Worm (Caenorhabditis elegans) whole organism, midembryonic: ENCODE results near the gene irg-8.

ENCODE experiments used
- T22C8.4 ChIP-seq: fragments of 200-800 bp; sonication (Bioruptor generic); IDR thresholded peaks from 2 replicates; pipeline ENCODE4 v1.3.6; 2022; ENCODE audit warnings: missing genetic modification characterization, missing compliant biosample characterization
- cog-1 ChIP-seq: sonication (generic microtip); optimal IDR thresholded peaks from 2 replicates; lab custom pipeline; 2016; ENCODE audit warnings: missing genetic modification characterization, missing compliant biosample characterization
- flt-1 ChIP-seq: fragments of 200-800 bp; sonication (Bioruptor generic); IDR thresholded peaks from 2 replicates; pipeline ENCODE4 v1.3.6; 2022; ENCODE audit warnings: missing genetic modification characterization, missing compliant biosample characterization
- klf-2 ChIP-seq: fragments of 200-800 bp; sonication (Bioruptor generic); conservative IDR thresholded peaks from 2 replicates; pipeline ENCODE4 v1.3.6; 2022; ENCODE audit warnings: missing genetic modification reagents, missing genetic modification characterization, missing compliant biosample characterization
- med-1 ChIP-seq: sonication (generic microtip); optimal IDR thresholded peaks from 2 replicates; lab custom pipeline; 2017; ENCODE audit warnings: missing genetic modification characterization, mild to moderate bottlenecking, missing compliant biosample characterization, antibody characterized with exemption, missing genetic modification reagents; ENCODE audit not compliant: insufficient read depth
- ref-1 ChIP-seq: fragments of 200-800 bp; sonication (Bioruptor generic); conservative IDR thresholded peaks from 2 replicates; pipeline ENCODE4 v1.3.6; 2022; ENCODE audit warnings: missing genetic modification reagents, missing genetic modification characterization, missing compliant biosample characterization
- tab-1 ChIP-seq: fragments of 200-800 bp; sonication (Bioruptor generic); IDR thresholded peaks from 2 replicates; pipeline ENCODE4 v1.3.6; 2022; ENCODE audit warnings: missing genetic modification characterization, missing compliant biosample characterization
- ztf-23 ChIP-seq: fragments of 200-800 bp; sonication (Bioruptor generic); IDR thresholded peaks from 2 replicates; pipeline ENCODE4 v1.3.6; 2022; ENCODE audit warnings: missing genetic modification reagents, missing genetic modification characterization, missing compliant biosample characterization
- ztf-29 ChIP-seq: fragments of 200-800 bp; sonication (Bioruptor generic); IDR thresholded peaks from 2 replicates; pipeline ENCODE4 v1.3.6; 2022; ENCODE audit warnings: missing genetic modification reagents, missing genetic modification characterization, missing compliant biosample characterization

The irg-8 gene

ce11 chrV:417656-418353 lies at the start of gene irg-8:
TSS of gene irg-8 (minus strand) at chrV:417706.
- TF ChIP-seq cog-1 (tag; lab: Kevin White, UChicago) (no peak), tab-1 (GFP tag; lab: Robert Waterston, UW) (no peak), ztf-23 (GFP tag; lab: Robert Waterston, UW) (no peak), flt-1 (GFP tag; lab: Robert Waterston, UW) (no peak), T22C8.4 (GFP tag; lab: Robert Waterston, UW) (no peak)

ce11 chrV:465355-465754 lies 47.8 kb upstream of the irg-8 start:
- no peak for TF ChIP-seq flt-1 (GFP tag; lab: Robert Waterston, UW)
- no peak for TF ChIP-seq T22C8.4 (GFP tag; lab: Robert Waterston, UW)
- TF ChIP-seq med-1 (GFP tag; lab: Kevin White, UChicago): no peak
- no peak for TF ChIP-seq ztf-29 (GFP tag; lab: Robert Waterston, UW)

ce11 chrV:464800-465199 lies 47.3 kb upstream of the irg-8 start, which contains the start of gene nhr-201:
TSS of gene nhr-201 (plus strand) at chrV:464828.
- TF ChIP-seq cog-1 (tag; lab: Kevin White, UChicago): no peak
- no peak for TF ChIP-seq T22C8.4 (GFP tag; lab: Robert Waterston, UW)
- TF ChIP-seq ref-1 (GFP tag; lab: Robert Waterston, UW): no peak
- no peak for TF ChIP-seq tab-1 (GFP tag; lab: Robert Waterston, UW)
- no peak for TF ChIP-seq klf-2
- no peak for TF ChIP-seq med-1 (GFP tag; lab: Kevin White, UChicago)
- TF ChIP-seq ztf-23 (GFP tag; lab: Robert Waterston, UW): no peak
- no peak for TF ChIP-seq ztf-29 (GFP tag; lab: Robert Waterston, UW)
- no peak for TF ChIP-seq flt-1 (GFP tag; lab: Robert Waterston, UW)

- no peak for TF ChIP-seq ztf-23 (GFP tag; lab: Robert Waterston, UW)
- no peak for TF ChIP-seq med-1 (GFP tag; lab: Kevin White, UChicago)
- TF ChIP-seq cog-1 (tag; lab: Kevin White, UChicago): no peak
- TF ChIP-seq ref-1 (GFP tag; lab: Robert Waterston, UW): no peak
- TF ChIP-seq T22C8.4 (GFP tag; lab: Robert Waterston, UW): no peak
- no peak for TF ChIP-seq klf-2
- TF ChIP-seq tab-1 (GFP tag; lab: Robert Waterston, UW): no peak
- no peak for TF ChIP-seq flt-1 (GFP tag; lab: Robert Waterston, UW)
- TF ChIP-seq ztf-29 (GFP tag; lab: Robert Waterston, UW): no peak
These were observed 44.8 kb upstream of the irg-8 start, which contains the start of gene nhr-202 for ce11 chrV:462263-462662. TSS of gene nhr-202 (plus strand) at chrV:462588.

- no peak for TF ChIP-seq med-1 (GFP tag; lab: Kevin White, UChicago)
- no peak for TF ChIP-seq cog-1 (tag; lab: Kevin White, UChicago)
- TF ChIP-seq tab-1 (GFP tag; lab: Robert Waterston, UW): no peak
- no peak for TF ChIP-seq klf-2
- no peak for TF ChIP-seq ztf-29 (GFP tag; lab: Robert Waterston, UW)
- TF ChIP-seq T22C8.4 (GFP tag; lab: Robert Waterston, UW): no peak
- no peak for TF ChIP-seq ref-1 (GFP tag; lab: Robert Waterston, UW)
- no peak for TF ChIP-seq flt-1 (GFP tag; lab: Robert Waterston, UW)
These were observed 42.0 kb upstream of the irg-8 start, which contains the start of gene nhr-203 for ce11 chrV:459464-459863. TSS of gene nhr-203 (plus strand) at chrV:459795.

- TF ChIP-seq T22C8.4 (GFP tag; lab: Robert Waterston, UW): no peak
- no peak for TF ChIP-seq ztf-29 (GFP tag; lab: Robert Waterston, UW)
- no peak for TF ChIP-seq ref-1 (GFP tag; lab: Robert Waterston, UW)
- TF ChIP-seq med-1 (GFP tag; lab: Kevin White, UChicago): no peak
- no peak for TF ChIP-seq tab-1 (GFP tag; lab: Robert Waterston, UW)
- no peak for TF ChIP-seq klf-2
- TF ChIP-seq cog-1 (tag; lab: Kevin White, UChicago): no peak
- no peak for TF ChIP-seq flt-1 (GFP tag; lab: Robert Waterston, UW)
These were observed 40.3 kb upstream of the irg-8 start for ce11 chrV:457839-458238.

- no peak for TF ChIP-seq ztf-23 (GFP tag; lab: Robert Waterston, UW)
These were observed 36.1 kb upstream of the irg-8 start, which contains the start of gene nhr-98 for ce11 chrV:453569-453968. TSS of gene nhr-98 (plus strand) at chrV:453869.

- no peak for TF ChIP-seq med-1 (GFP tag; lab: Kevin White, UChicago)
- TF ChIP-seq ztf-23 (GFP tag; lab: Robert Waterston, UW): no peak
- no peak for TF ChIP-seq tab-1 (GFP tag; lab: Robert Waterston, UW)
- TF ChIP-seq ref-1 (GFP tag; lab: Robert Waterston, UW): no peak
These were observed 33.4 kb upstream of the irg-8 start, which contains the start of gene nhr-123 for ce11 chrV:450757-451501. TSS of gene nhr-123 (plus strand) at chrV:451451.

ce11 chrV:449685-450084 lies 32.2 kb upstream of the irg-8 start, which contains the start of gene M02H5.8:
TSS of gene M02H5.8 (plus strand) at chrV:449981.
- TF ChIP-seq tab-1 (GFP tag; lab: Robert Waterston, UW) (no peak), T22C8.4 (GFP tag; lab: Robert Waterston, UW) (no peak), ztf-29 (GFP tag; lab: Robert Waterston, UW) (no peak), med-1 (GFP tag; lab: Kevin White, UChicago) (no peak), flt-1 (GFP tag; lab: Robert Waterston, UW) (no peak), klf-2 (no peak), cog-1 (tag; lab: Kevin White, UChicago) (no peak), ztf-23 (GFP tag; lab: Robert Waterston, UW) (no peak), ref-1 (GFP tag; lab: Robert Waterston, UW) (no peak)
